Worm (Caenorhabditis elegans) whole organism, midembryonic: Measurements from ENCODE around the gene amt-4.

Experiments used
- T22C8.4 ChIP-seq: fragments of 200-800 bp; sonication (Bioruptor generic); IDR thresholded peaks from 2 replicates; pipeline ENCODE4 v1.3.6; 2022; ENCODE audit warnings: missing genetic modification characterization, missing compliant biosample characterization
- cog-1 ChIP-seq: sonication (generic microtip); optimal IDR thresholded peaks from 2 replicates; lab custom pipeline; 2016; ENCODE audit warnings: missing genetic modification characterization, missing compliant biosample characterization
- flt-1 ChIP-seq: fragments of 200-800 bp; sonication (Bioruptor generic); IDR thresholded peaks from 2 replicates; pipeline ENCODE4 v1.3.6; 2022; ENCODE audit warnings: missing genetic modification characterization, missing compliant biosample characterization
- klf-2 ChIP-seq: fragments of 200-800 bp; sonication (Bioruptor generic); conservative IDR thresholded peaks from 2 replicates; pipeline ENCODE4 v1.3.6; 2022; ENCODE audit warnings: missing genetic modification reagents, missing genetic modification characterization, missing compliant biosample characterization
- ref-1 ChIP-seq: fragments of 200-800 bp; sonication (Bioruptor generic); conservative IDR thresholded peaks from 2 replicates; pipeline ENCODE4 v1.3.6; 2022; ENCODE audit warnings: missing genetic modification reagents, missing genetic modification characterization, missing compliant biosample characterization
- tab-1 ChIP-seq: fragments of 200-800 bp; sonication (Bioruptor generic); IDR thresholded peaks from 2 replicates; pipeline ENCODE4 v1.3.6; 2022; ENCODE audit warnings: missing genetic modification characterization, missing compliant biosample characterization
- ztf-23 ChIP-seq: fragments of 200-800 bp; sonication (Bioruptor generic); IDR thresholded peaks from 2 replicates; pipeline ENCODE4 v1.3.6; 2022; ENCODE audit warnings: missing genetic modification reagents, missing genetic modification characterization, missing compliant biosample characterization
- ztf-29 ChIP-seq: fragments of 200-800 bp; sonication (Bioruptor generic); IDR thresholded peaks from 2 replicates; pipeline ENCODE4 v1.3.6; 2022; ENCODE audit warnings: missing genetic modification reagents, missing genetic modification characterization, missing compliant biosample characterization

ce11 chrX:4521166-4521565, 43.9 kb upstream of the amt-4 start:
- no peak for TF ChIP-seq ztf-23 (GFP tag; lab: Robert Waterston, UW)
- TF ChIP-seq flt-1 (GFP tag; lab: Robert Waterston, UW) = no peak
- no peak for TF ChIP-seq klf-2
- TF ChIP-seq ref-1 (GFP tag; lab: Robert Waterston, UW) = no peak
- TF ChIP-seq ztf-29 (GFP tag; lab: Robert Waterston, UW) = no peak
- no peak for TF ChIP-seq T22C8.4
- TF ChIP-seq tab-1 (GFP tag; lab: Robert Waterston, UW) = no peak
- TF ChIP-seq cog-1 (tag; lab: Kevin White, UChicago) = no peak
